Worm (Caenorhabditis elegans) whole organism, young adult: ENCODE data around the gene mpz-1.

Experiments
- F23B12.7 ChIP-seq: sonication (generic microtip); optimal IDR thresholded peaks from 2 replicates; lab custom pipeline; 2017; ENCODE audit warnings: missing genetic modification characterization, mild to moderate bottlenecking, missing compliant biosample characterization, antibody characterized with exemption, moderate library complexity; ENCODE audit not compliant: insufficient read depth
- K12H6.12 ChIP-seq: fragments of 200-800 bp; sonication (Bioruptor generic); optimal IDR thresholded peaks from 2 replicates; lab custom pipeline; 2018; ENCODE audit warnings: mild to moderate bottlenecking, missing genetic modification characterization, missing compliant biosample characterization
- ama-1 ChIP-seq, 3 experiments: fragments of 150-350 bp in 1 of 3; sonication (generic microtip) in 2 of 3; optimal IDR thresholded peaks; 2 replicates each; lab custom pipeline; 2014 to 2018; ENCODE audit warnings: missing biosample characterization in 2 of 3, missing genetic modification characterization in 2 of 3, missing genetic modification reagents in 2 of 3
- die-1 ChIP-seq: sonication (generic microtip); optimal IDR thresholded peaks from 2 replicates; lab custom pipeline; 2016; ENCODE audit warnings: missing genotype, mild to moderate bottlenecking, missing genetic modification characterization, missing compliant biosample characterization
- egl-18 ChIP-seq: fragments of 200-800 bp; sonication (Bioruptor generic); IDR thresholded peaks from 2 replicates; pipeline ENCODE4 v1.3.6; 2022; ENCODE audit warnings: missing genetic modification reagents, missing genetic modification characterization, missing compliant biosample characterization
- madf-10 ChIP-seq: sonication (generic microtip); optimal IDR thresholded peaks from 2 replicates; lab custom pipeline; 2016; ENCODE audit warnings: mild to moderate bottlenecking, missing genetic modification characterization, missing compliant biosample characterization
- pbrm-1 ChIP-seq: fragments of 200-800 bp; sonication (Bioruptor generic); IDR thresholded peaks from 2 replicates; pipeline ENCODE4 v1.3.6; 2022; ENCODE audit warnings: missing genetic modification reagents, missing genetic modification characterization, missing compliant biosample characterization
- pha-4 ChIP-seq: fragments of 150-350 bp; sonication (generic microtip); optimal IDR thresholded peaks from 2 replicates; lab custom pipeline; 2014; ENCODE audit warnings: missing biosample characterization, missing genetic modification reagents, missing genetic modification characterization
- snpc-4 ChIP-seq, 5 experiments: fragments of 150-350 bp in 1 of 5; sonication (generic microtip) in 4 of 5; optimal IDR thresholded peaks; 2 replicates each; lab custom pipeline; 2014 to 2018; ENCODE audit warnings: missing genetic modification characterization in 5 of 5, missing biosample characterization in 3 of 5, antibody characterized with exemption in 2 of 5, mild to moderate bottlenecking in 2 of 5, missing compliant biosample characterization in 2 of 5, missing genotype in 2 of 5, moderate library complexity in 2 of 5, missing genetic modification reagents in 1 of 5

- no peak for TF ChIP-seq K12H6.12 (tag; lab: Kevin White, UChicago)
- TF ChIP-seq die-1 (tag; lab: Kevin White, UChicago) = no peak
- no peak for TF ChIP-seq ama-1 (optimal IDR thresholded peaks at IDR 0.05; lab: Kevin White, UChicago)
- TF ChIP-seq ama-1 (GFP tag; optimal IDR thresholded peaks at IDR 0.05; lab: Kevin White, UChicago) = no peak
- TF ChIP-seq pbrm-1 = 0 out of 2 replicates have a peak, but pooled peaks have one; percentile 44
- TF ChIP-seq pha-4 (tag; lab: Kevin White, UChicago) = no peak
- no peak for TF ChIP-seq egl-18 (GFP tag; lab: Robert Waterston, UW)
- TF ChIP-seq madf-10 = no peak
- TF ChIP-seq snpc-4 (GFP tag; optimal IDR thresholded peaks at IDR 0.05; lab: Kevin White, UChicago) = no peak
- peak in 3 of 4 experiments; percentile 3 to 22 (median 16) for TF ChIP-seq snpc-4 (tag; optimal IDR thresholded peaks at IDR 0.05; lab: Kevin White, UChicago)
- peak; percentile 8 for TF ChIP-seq F23B12.7 (tag; lab: Kevin White, UChicago)
These were observed 46.1 kb upstream of the mpz-1 start, which contains the start of the genes R06F6.12 and mix-1 for ce11 chrII:10824046-10824445.
